Worm (Caenorhabditis elegans) whole organism, L1 larva: ENCODE data around the gene T19D7.5.

Experiments
- ama-1 ChIP-seq: fragments of 150-350 bp; optimal IDR thresholded peaks from 2 replicates; lab custom pipeline; 2014
- pax-3 ChIP-seq: fragments of 200-800 bp; sonication (Bioruptor generic); optimal IDR thresholded peaks from 2 replicates; lab custom pipeline; 2018; ENCODE audit warnings: mild to moderate bottlenecking, missing genetic modification characterization, moderate library complexity, missing compliant biosample characterization
- sox-4 ChIP-seq: sonication (generic microtip); optimal IDR thresholded peaks from 2 replicates; lab custom pipeline; 2016; ENCODE audit warnings: missing genetic modification characterization, missing compliant biosample characterization

- TF ChIP-seq pax-3 (tag; lab: Kevin White, UChicago) = no peak
- TF ChIP-seq sox-4 (tag; lab: Kevin White, UChicago) = no peak
- no peak for TF ChIP-seq ama-1 (lab: Kevin White, UChicago)
Observed at ce11 chrX:670603-671002, 4.6 kb upstream of the T19D7.5 start, which contains the start of gene T19D7.6.
